Worm (Caenorhabditis elegans): ENCODE measurements around the gene slc-36.5.

slc-36.5 gene

ce11 chrII:6926054-6926453 lies 49.2 kb upstream of the slc-36.5 start:
- TF ChIP-seq tbx-2 (tag; optimal IDR thresholded peaks at IDR 0.05) (no peak), snpc-4 (tag; optimal IDR thresholded peaks at IDR 0.05) (no peak), zag-1 (tag; optimal IDR thresholded peaks at IDR 0.05) (no peak), fos-1 (tag; optimal IDR thresholded peaks at IDR 0.05) (no peak), nfya-1 (tag; optimal IDR thresholded peaks at IDR 0.05; ENCODE audit: insufficient read depth) (no peak), lin-15B (tag; optimal IDR thresholded peaks at IDR 0.05) (no peak), fkh-2 (tag; optimal IDR thresholded peaks at IDR 0.05) (no peak), ceh-9 (tag; optimal IDR thresholded peaks at IDR 0.05) (no peak), egl-27 (tag; optimal IDR thresholded peaks at IDR 0.05) (no peak), unc-62 (GFP tag; optimal IDR thresholded peaks at IDR 0.05) (no peak)

DNA sequence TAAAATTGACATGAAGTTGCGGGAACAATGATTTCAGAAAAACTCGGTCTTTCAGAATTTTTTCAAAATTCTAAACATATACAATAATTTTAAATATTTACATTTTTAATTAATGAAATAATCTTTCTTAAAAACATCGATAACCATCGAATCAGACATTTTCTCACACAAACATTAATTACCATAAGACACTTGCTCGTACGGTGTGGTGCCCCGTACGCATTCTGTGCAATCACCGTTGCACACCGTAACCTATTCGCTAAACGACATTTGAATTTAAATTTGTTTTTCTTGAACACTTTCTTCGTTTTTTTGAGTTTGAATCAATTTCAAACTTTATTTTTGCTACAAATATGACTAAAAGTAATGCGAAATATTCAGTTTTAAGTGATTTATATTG lies 46.9 kb upstream of the slc-36.5 start:
- no peak for TF ChIP-seq nhr-237 (tag; optimal IDR thresholded peaks at IDR 0.05)
- TF ChIP-seq hmg-11 (tag; optimal IDR thresholded peaks at IDR 0.05): no peak
- TF ChIP-seq nhr-77 (tag; optimal IDR thresholded peaks at IDR 0.05): no peak
- TF ChIP-seq R02D3.7 (tag; optimal IDR thresholded peaks at IDR 0.05): no peak
- TF ChIP-seq nhr-25 (tag; optimal IDR thresholded peaks at IDR 0.05): no peak
- TF ChIP-seq jun-1 (tag; optimal IDR thresholded peaks at IDR 0.05): no peak
- TF ChIP-seq eor-1 (tag; optimal IDR thresholded peaks at IDR 0.05): no peak
- TF ChIP-seq nhr-28 (tag; optimal IDR thresholded peaks at IDR 0.05): no peak
- no peak for TF ChIP-seq nhr-11 (tag; optimal IDR thresholded peaks at IDR 0.05)
- no peak for TF ChIP-seq lin-15B (tag; optimal IDR thresholded peaks at IDR 0.05)
- no peak for TF ChIP-seq lsy-12 (tag; optimal IDR thresholded peaks at IDR 0.05)
- TF ChIP-seq elt-3 (tag; optimal IDR thresholded peaks at IDR 0.05): no peak

ce11 chrII:6919363-6919851 lies 42.5 kb upstream of the slc-36.5 start, which contains the start of gene B0252.1:
Gene B0252.1 (plus strand): TSS chrII:6919680.
- TF ChIP-seq pqm-1 (tag; optimal IDR thresholded peaks at IDR 0.05) (peak; percentile 26), sea-2 (GFP tag; optimal IDR thresholded peaks at IDR 0.05) (no peak), elt-2 (tag; optimal IDR thresholded peaks at IDR 0.05) (peak; percentile 65)

DNA sequence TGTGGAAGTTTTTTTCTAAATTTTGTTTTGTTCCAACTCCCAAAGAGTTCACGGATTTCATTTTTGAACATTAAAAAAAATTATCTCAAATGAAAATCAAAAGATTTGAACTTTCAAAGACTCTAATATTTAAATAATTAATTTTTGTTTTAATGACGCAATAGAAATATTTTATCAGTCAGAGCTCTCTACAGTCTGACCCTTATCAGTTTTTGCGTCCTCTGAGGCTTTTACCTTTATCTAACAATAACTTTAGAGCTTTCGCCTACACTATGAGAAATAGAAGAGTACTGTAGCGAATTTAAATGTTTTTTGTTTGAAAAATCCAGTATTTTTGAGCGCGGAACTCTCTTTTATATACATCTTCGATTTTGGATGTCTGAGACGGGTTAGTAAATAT lies 42.0 kb upstream of the slc-36.5 start, which contains the start of gene B0252.5:
TSS of gene B0252.5 (minus strand) at position 17 of the 400 bp plus-strand sequence.
- no peak for TF ChIP-seq nfya-1 (tag; optimal IDR thresholded peaks at IDR 0.05; ENCODE audit: insufficient read depth)
- TF ChIP-seq nhr-67 (tag; optimal IDR thresholded peaks at IDR 0.05): no peak
- no peak for TF ChIP-seq fos-1 (tag; optimal IDR thresholded peaks at IDR 0.05)
- TF ChIP-seq elt-2 (tag; optimal IDR thresholded peaks at IDR 0.05): peak; percentile 55
- TF ChIP-seq ztf-4 (tag; optimal IDR thresholded peaks at IDR 0.05): no peak
- TF ChIP-seq jun-1 (tag; optimal IDR thresholded peaks at IDR 0.05): no peak
- TF ChIP-seq pqm-1 (tag; optimal IDR thresholded peaks at IDR 0.05): peak; percentile 9

DNA sequence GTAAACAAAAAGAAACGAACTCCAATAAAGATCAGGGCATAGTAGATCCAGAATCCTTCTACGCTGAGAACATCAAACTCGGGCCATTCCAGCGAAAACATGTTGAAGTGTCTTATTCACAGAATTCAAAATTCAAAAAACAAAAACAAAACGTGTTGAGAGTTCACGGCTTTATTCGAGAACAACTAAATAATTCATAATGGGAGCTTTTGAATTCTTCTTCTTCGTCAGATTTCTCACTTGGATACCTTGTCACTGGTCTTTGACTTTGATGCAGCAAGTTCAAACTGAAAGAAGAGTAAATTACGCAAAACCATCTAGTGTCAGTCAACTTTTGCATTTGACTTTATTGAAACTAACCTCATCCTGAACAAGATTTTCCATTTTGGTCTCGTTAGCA lies 40.9 kb upstream of the slc-36.5 start, which contains the start of gene B0252.11:
TSS of gene B0252.11 (minus strand) at position 101 of the 400 bp plus-strand sequence.
- TF ChIP-seq mdl-1 (tag; optimal IDR thresholded peaks at IDR 0.05) (no peak), lin-15B (tag; optimal IDR thresholded peaks at IDR 0.05) (no peak), fkh-2 (tag; optimal IDR thresholded peaks at IDR 0.05) (no peak), unc-39 (tag; optimal IDR thresholded peaks at IDR 0.05) (no peak), jun-1 (tag; optimal IDR thresholded peaks at IDR 0.05) (no peak), hmg-11 (tag; optimal IDR thresholded peaks at IDR 0.05) (no peak), nhr-43 (tag; optimal IDR thresholded peaks at IDR 0.05; ENCODE audit: poor library complexity, severe bottlenecking) (no peak), ama-1 (optimal IDR thresholded peaks at IDR 0.05) (no peak), unc-62 (GFP tag; optimal IDR thresholded peaks at IDR 0.05) (no peak), egl-5 (tag; optimal IDR thresholded peaks at IDR 0.05) (no peak), skn-1 (tag; optimal IDR thresholded peaks at IDR 0.05) (no peak), fkh-10 (GFP tag; optimal IDR thresholded peaks at IDR 0.05) (no peak), daf-12 (tag; optimal IDR thresholded peaks at IDR 0.05) (no peak), nfya-1 (tag; optimal IDR thresholded peaks at IDR 0.05; ENCODE audit: insufficient read depth) (no peak), ceh-9 (tag; optimal IDR thresholded peaks at IDR 0.05) (no peak), elt-2 (tag; optimal IDR thresholded peaks at IDR 0.05) (no peak), elt-3 (tag; optimal IDR thresholded peaks at IDR 0.05) (no peak), zag-1 (tag; optimal IDR thresholded peaks at IDR 0.05) (no peak)

All from whole organism, L3 larva.